Fruit fly (Drosophila melanogaster) whole organism, prepupa: ENCODE data around the gene CG9396.

ENCODE experiments used
- Blimp-1 ChIP-seq: fragments of 200-800 bp; sonication (Bioruptor generic); optimal IDR thresholded peaks from 3 replicates; lab custom pipeline; 2017; ENCODE audit warnings: missing biosample characterization, missing genetic modification characterization, mild to moderate bottlenecking, moderate library complexity, missing genetic modification reagents
- CG10631 ChIP-seq: fragments of 200-800 bp; sonication (Bioruptor generic); optimal IDR thresholded peaks from 2 replicates; lab custom pipeline; 2016; ENCODE audit warnings: missing biosample characterization, missing genetic modification characterization
- CG11294 ChIP-seq: fragments of 200-800 bp; sonication (Bioruptor generic); IDR thresholded peaks from 2 replicates; pipeline ENCODE4 v1.3.6; 2022; ENCODE audit warnings: missing biosample characterization, missing genetic modification characterization
- CG11902 ChIP-seq: fragments of 200-800 bp; sonication (Bioruptor generic); optimal IDR thresholded peaks from 3 replicates; lab custom pipeline; 2016; ENCODE audit warnings: missing biosample characterization, missing genetic modification characterization
- CG15336 ChIP-seq: fragments of 200-800 bp; sonication (Bioruptor generic); IDR thresholded peaks from 2 replicates; pipeline ENCODE4 v1.3.6; 2022; ENCODE audit warnings: missing biosample characterization, missing genetic modification characterization
- CG3032 ChIP-seq: fragments of 200-800 bp; optimal IDR thresholded peaks from 2 replicates; lab custom pipeline; 2019; ENCODE audit warnings: missing biosample characterization, mild to moderate bottlenecking, missing genetic modification characterization, moderate library complexity
- CG31627 ChIP-seq: fragments of 200-800 bp; sonication (Bioruptor generic); optimal IDR thresholded peaks from 3 replicates; lab custom pipeline; 2016; ENCODE audit warnings: missing biosample characterization, missing genetic modification characterization
- CG32006 ChIP-seq: fragments of 200-800 bp; sonication (Bioruptor generic); optimal IDR thresholded peaks from 3 replicates; lab custom pipeline; 2017; ENCODE audit warnings: missing biosample characterization, mild to moderate bottlenecking, missing genetic modification characterization
- CG3919 ChIP-seq: fragments of 200-800 bp; sonication (Bioruptor generic); optimal IDR thresholded peaks from 3 replicates; lab custom pipeline; 2016; ENCODE audit warnings: missing biosample characterization, missing genetic modification characterization
- CG4318 ChIP-seq: fragments of 200-800 bp; sonication (Bioruptor generic); optimal IDR thresholded peaks from 3 replicates; lab custom pipeline; 2017; ENCODE audit warnings: missing biosample characterization, mild to moderate bottlenecking, missing genetic modification characterization
- CG6276 ChIP-seq: fragments of 200-800 bp; sonication (Bioruptor generic); optimal IDR thresholded peaks from 2 replicates; lab custom pipeline; 2017; ENCODE audit warnings: missing biosample characterization, mild to moderate bottlenecking, missing genetic modification characterization
- CG6808 ChIP-seq: fragments of 200-800 bp; sonication (Bioruptor generic); optimal IDR thresholded peaks from 3 replicates; lab custom pipeline; 2017; ENCODE audit warnings: missing biosample characterization, missing genetic modification characterization, mild to moderate bottlenecking, moderate library complexity, missing genetic modification reagents
- CG8119 ChIP-seq: fragments of 200-800 bp; sonication (Bioruptor generic); IDR thresholded peaks from 3 replicates; pipeline ENCODE4 v1.3.6; 2022; ENCODE audit warnings: missing biosample characterization, missing genetic modification characterization
- CG8632 ChIP-seq: fragments of 200-800 bp; sonication (Bioruptor generic); optimal IDR thresholded peaks from 3 replicates; lab custom pipeline; 2016; ENCODE audit warnings: missing biosample characterization, missing genetic modification characterization
- Eip78C ChIP-seq: fragments of 200-800 bp; sonication (Bioruptor generic); peaks from one replicate; lab custom pipeline; 2016; ENCODE audit warnings: missing biosample characterization, missing genetic modification characterization
- Eip93F ChIP-seq: fragments of 200-800 bp; sonication (Bioruptor generic); optimal IDR thresholded peaks from 2 replicates; lab custom pipeline; 2016; ENCODE audit warnings: missing biosample characterization, mild to moderate bottlenecking, missing genetic modification characterization
- Ets21C ChIP-seq: fragments of 200-800 bp; sonication (Bioruptor generic); optimal IDR thresholded peaks from 3 replicates; lab custom pipeline; 2016; ENCODE audit warnings: missing biosample characterization, missing genetic modification characterization
- Hr39 ChIP-seq: fragments of 200-800 bp; sonication (Bioruptor generic); optimal IDR thresholded peaks from 2 replicates; lab custom pipeline; 2016; ENCODE audit warnings: missing biosample characterization, missing genetic modification characterization
- Hr4 ChIP-seq: fragments of 200-800 bp; sonication (Bioruptor generic); optimal IDR thresholded peaks from 3 replicates; lab custom pipeline; 2016; ENCODE audit warnings: missing biosample characterization, missing genetic modification characterization
- Lpt ChIP-seq: fragments of 200-800 bp; sonication (Bioruptor generic); optimal IDR thresholded peaks from 3 replicates; lab custom pipeline; 2016; ENCODE audit warnings: missing biosample characterization, missing genetic modification characterization
- OdsH ChIP-seq: fragments of 200-800 bp; sonication (Bioruptor generic); optimal IDR thresholded peaks from 3 replicates; lab custom pipeline; 2016; ENCODE audit warnings: missing biosample characterization, missing genetic modification characterization
- Sox102F ChIP-seq: fragments of 200-800 bp; sonication (Bioruptor generic); optimal IDR thresholded peaks from 2 replicates; lab custom pipeline; 2016; ENCODE audit warnings: missing biosample characterization, mild to moderate bottlenecking, missing genetic modification characterization
- Sox14 ChIP-seq: fragments of 200-800 bp; sonication (Bioruptor generic); optimal IDR thresholded peaks from 3 replicates; lab custom pipeline; 2016; ENCODE audit warnings: missing biosample characterization, missing genetic modification characterization
- Sox15 ChIP-seq: fragments of 200-800 bp; sonication (Bioruptor generic); optimal IDR thresholded peaks from 3 replicates; lab custom pipeline; 2016; ENCODE audit warnings: missing biosample characterization, missing genetic modification characterization
- acj6 ChIP-seq: fragments of 200-800 bp; sonication (Bioruptor generic); optimal IDR thresholded peaks from 3 replicates; lab custom pipeline; 2016; ENCODE audit warnings: missing biosample characterization, missing genetic modification characterization
- cyc ChIP-seq: fragments of 200-800 bp; sonication (Bioruptor generic); optimal IDR thresholded peaks from 3 replicates; lab custom pipeline; 2016; ENCODE audit warnings: missing biosample characterization, missing genetic modification characterization
- dac ChIP-seq: fragments of 200-800 bp; sonication (Bioruptor generic); optimal IDR thresholded peaks from 2 replicates; lab custom pipeline; 2017; ENCODE audit warnings: missing biosample characterization, mild to moderate bottlenecking, missing genetic modification characterization
- dsx ChIP-seq: fragments of 200-800 bp; optimal IDR thresholded peaks from 3 replicates; lab custom pipeline; 2019; ENCODE audit warnings: missing biosample characterization, mild to moderate bottlenecking, missing genetic modification characterization, moderate library complexity; ENCODE audit not compliant: poor library complexity, severe bottlenecking
- eg ChIP-seq: fragments of 200-800 bp; sonication (Bioruptor generic); IDR thresholded peaks from 3 replicates; pipeline ENCODE4 v1.3.6; 2022; ENCODE audit warnings: missing biosample characterization, missing genetic modification characterization
- esn ChIP-seq: fragments of 200-800 bp; sonication (Bioruptor generic); optimal IDR thresholded peaks from 2 replicates; lab custom pipeline; 2016; ENCODE audit warnings: missing biosample characterization, mild to moderate bottlenecking, missing genetic modification characterization, moderate library complexity
- fd59A ChIP-seq: fragments of 200-800 bp; sonication (Bioruptor generic); optimal IDR thresholded peaks from 2 replicates; lab custom pipeline; 2017; ENCODE audit warnings: missing biosample characterization, mild to moderate bottlenecking, missing genetic modification characterization, missing genetic modification reagents
- fd85E ChIP-seq: fragments of 200-800 bp; sonication (Bioruptor generic); optimal IDR thresholded peaks from 3 replicates; lab custom pipeline; 2016; ENCODE audit warnings: missing biosample characterization, missing genetic modification characterization
- pdm3 ChIP-seq: fragments of 200-800 bp; sonication (Bioruptor generic); optimal IDR thresholded peaks from 3 replicates; lab custom pipeline; 2016; ENCODE audit warnings: missing biosample characterization, missing genetic modification characterization
- salr ChIP-seq, 2 experiments: fragments of 200-800 bp; sonication (Bioruptor generic); optimal IDR thresholded peaks; 3 replicates each; lab custom pipeline; 2016 to 2018; ENCODE audit warnings: missing biosample characterization in 2 of 2, missing genetic modification characterization in 2 of 2, mild to moderate bottlenecking in 1 of 2
- vri ChIP-seq: fragments of 200-800 bp; sonication (Bioruptor generic); optimal IDR thresholded peaks from 3 replicates; lab custom pipeline; 2016; ENCODE audit warnings: missing biosample characterization, mild to moderate bottlenecking, missing genetic modification characterization

The CG9396 gene

DNA sequence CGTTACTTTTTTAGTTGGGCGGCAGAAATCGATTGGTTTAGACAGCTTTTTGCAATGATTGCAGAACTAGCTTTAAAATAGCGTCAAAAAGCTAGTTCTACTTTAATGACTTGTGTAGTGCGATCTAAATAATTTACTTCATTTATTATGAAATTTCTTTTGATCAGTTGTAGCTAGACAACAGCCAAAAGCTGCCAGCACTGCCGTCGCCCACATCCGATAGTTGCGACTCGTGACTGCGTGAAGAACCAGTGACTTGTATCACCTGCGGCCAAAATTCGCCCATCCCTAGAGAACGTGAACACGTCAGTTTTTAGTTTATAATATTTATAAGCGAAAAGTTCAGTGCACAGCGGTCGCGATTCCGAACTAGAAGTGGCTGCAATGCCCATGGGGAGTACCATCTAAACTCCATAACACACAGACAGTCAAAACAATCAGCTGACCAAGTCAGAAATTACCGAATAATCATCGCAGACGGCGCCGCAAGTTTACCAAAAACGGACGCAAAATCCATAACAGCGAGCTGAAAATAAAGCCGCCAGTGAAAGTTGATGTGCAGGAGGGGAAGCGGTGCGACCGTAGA lies 15.3 kb upstream of the CG9396 start, which contains the start of gene P58IPK (continued):
- TF ChIP-seq CG3919 (GFP tag; lab: Kevin White, UChicago) (peak; percentile 36), salr (GFP tag; optimal IDR thresholded peaks at IDR 0.05; lab: Kevin White, UChicago) (no peak), fd59A (GFP tag; lab: Kevin White, UChicago) (no peak), Blimp-1 (GFP tag; lab: Kevin White, UChicago) (no peak), Eip93F (peak; percentile 4), cyc (GFP tag; lab: Kevin White, UChicago) (peak; percentile 29), CG31627 (GFP tag; lab: Kevin White, UChicago) (peak; percentile 66), CG6808 (GFP tag; lab: Kevin White, UChicago) (no peak), CG4318 (GFP tag; lab: Kevin White, UChicago) (no peak), Sox14 (GFP tag; lab: Kevin White, UChicago) (peak; percentile 62), dsx (GFP tag; lab: Kevin White, UChicago) (peak; percentile 1), pdm3 (GFP tag; lab: Kevin White, UChicago) (peak; percentile 62), CG8632 (GFP tag; lab: Kevin White, UChicago) (no peak), Sox102F (GFP tag; lab: Kevin White, UChicago) (no peak), Hr4 (GFP tag; lab: Kevin White, UChicago) (peak; percentile 48), Ets21C (no peak), Hr39 (peak; percentile 69), CG15336 (GFP tag; lab: Robert Waterston, UW) (peak; percentile 10; the same call in 1 of the 2 replicates), CG8119 (GFP tag; lab: Robert Waterston, UW) (no peak), fd85E (GFP tag; lab: Kevin White, UChicago) (no peak), Eip78C (GFP tag; lab: Kevin White, UChicago) (peak; percentile 74), CG11294 (GFP tag; lab: Robert Waterston, UW) (no peak), dac (GFP tag; lab: Kevin White, UChicago) (no peak), CG3032 (tag; lab: Kevin White, UChicago) (peak; percentile 59), Lpt (no peak), eg (peak; percentile 62; the same call in 2 of the 3 replicates)

dm6 chr3R:9583122-9583521 lies 11.7 kb upstream of the CG9396 start, which contains the start of gene CG33654:
Gene CG33654, minus strand, starts transcription at chr3R:9583222.
- TF ChIP-seq CG31627 (GFP tag; lab: Kevin White, UChicago): no peak
- TF ChIP-seq Eip93F: no peak
- TF ChIP-seq Sox15 (GFP tag; lab: Kevin White, UChicago): no peak
- no peak for TF ChIP-seq CG10631 (GFP tag; lab: Kevin White, UChicago)
- no peak for TF ChIP-seq CG11902 (GFP tag; lab: Kevin White, UChicago)
- no peak for TF ChIP-seq OdsH (GFP tag; lab: Kevin White, UChicago)
- TF ChIP-seq CG6276 (GFP tag; lab: Kevin White, UChicago): no peak
- no peak for TF ChIP-seq acj6
- TF ChIP-seq, all 60 proteins: peak for 0

dm6 chr3R:9581973-9582372 lies 10.6 kb upstream of the CG9396 start:
- peak; percentile 65 for TF ChIP-seq CG32006
- TF ChIP-seq Eip78C (GFP tag; lab: Kevin White, UChicago): peak; percentile 52
- TF ChIP-seq CG10631 (GFP tag; lab: Kevin White, UChicago): no peak
- no peak for TF ChIP-seq esn (GFP tag; lab: Kevin White, UChicago)
- peak; percentile 74 for TF ChIP-seq Hr4 (GFP tag; lab: Kevin White, UChicago)
- TF ChIP-seq vri (GFP tag; lab: Kevin White, UChicago): no peak
- peak; percentile 42; the same call in 1 of the 2 replicates for TF ChIP-seq CG15336 (GFP tag; lab: Robert Waterston, UW)
- TF ChIP-seq CG8119 (GFP tag; lab: Robert Waterston, UW): 0 out of 3 replicates have a peak, but pooled peaks have one; percentile 43
- TF ChIP-seq dac (GFP tag; lab: Kevin White, UChicago): no peak
- TF ChIP-seq, all 60 proteins: peak for 5
